Worm (Caenorhabditis elegans): ENCODE measurements around the gene unc-43.
"Not testable (repeated sequence)": the region's sequence is repeated elsewhere in the genome, so short reads cannot be mapped to it uniquely, and the experiment has no call there.

DNA sequence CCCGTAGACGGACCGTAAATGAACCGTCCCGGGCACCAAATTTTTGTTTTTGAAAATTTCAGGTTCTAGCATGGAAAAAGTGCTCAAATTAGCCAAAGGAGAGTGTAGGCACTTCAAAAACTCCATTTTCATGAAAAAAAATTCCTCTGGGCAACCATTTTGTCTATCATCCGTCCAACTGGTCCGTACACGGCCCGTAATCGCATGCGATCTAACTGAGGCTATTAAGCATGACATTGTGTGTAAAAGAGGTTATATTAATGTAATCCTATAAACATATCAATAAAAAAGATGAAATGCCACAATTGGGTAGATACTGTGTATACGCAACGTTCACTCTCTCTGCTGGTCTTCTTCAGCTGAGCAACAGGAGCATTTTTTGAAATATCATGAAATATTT lies 27.4 kb downstream of the unc-43 start, which contains the start of gene R09E10.1:
- TF ChIP-seq skn-1 (tag; optimal IDR thresholded peaks at IDR 0.05); unc-62 (GFP tag; optimal IDR thresholded peaks at IDR 0.05): not testable (repeated sequence)
